Fruit fly (Drosophila melanogaster): Measurements from ENCODE around the gene ND-20.
A peak's percentile ranks its signal among the peaks of the same experiment; 100 is the strongest.

The ND-20 gene

dm6 chrX:15973157-15973774, 13.3 kb downstream of the ND-20 start, which contains the start of gene mmd:
Gene mmd, minus strand, starts transcription at chrX:15973159.
- TF ChIP-seq Deaf1 (tag; optimal IDR thresholded peaks at IDR 0.05) (peak; percentile 89), Ets65A (GFP tag) (peak; percentile 68), Trl (optimal IDR thresholded peaks at IDR 0.05) (peak; percentile 21 to 44), Trl (GFP tag; optimal IDR thresholded peaks at IDR 0.05) (no peak), abd-A (tag; optimal IDR thresholded peaks at IDR 0.05) (peak; percentile 54), ewg (GFP tag; optimal IDR thresholded peaks at IDR 0.05) (peak; percentile 56), CG32532 (GFP tag; IDR thresholded peaks at IDR 0.05) (0 out of 2 replicates have a peak, but pooled peaks have one; percentile 20), CG13894 (tag; optimal IDR thresholded peaks at IDR 0.05) (peak; percentile 95), CG30403 (GFP tag; optimal IDR thresholded peaks at IDR 0.05) (no peak), CG1233 (GFP tag; optimal IDR thresholded peaks at IDR 0.05) (no peak), kni (GFP tag; optimal IDR thresholded peaks at IDR 0.05) (no peak)

dm6 chrX:15971574-15971973, 15.0 kb downstream of the ND-20 start:
- TF ChIP-seq Deaf1 (tag; optimal IDR thresholded peaks at IDR 0.05) (peak; percentile 5), sd (tag; optimal IDR thresholded peaks at IDR 0.05) (peak; percentile 55), CG13894 (tag; optimal IDR thresholded peaks at IDR 0.05) (peak; percentile 29), Trl (optimal IDR thresholded peaks at IDR 0.05) (peak in 1 of 2 experiments; percentile 17), Trl (GFP tag; optimal IDR thresholded peaks at IDR 0.05) (no peak), ato (GFP tag; IDR thresholded peaks at IDR 0.05; ENCODE audit: partially characterized antibody) (no peak), ewg (GFP tag; optimal IDR thresholded peaks at IDR 0.05) (peak; percentile 56), nerfin-1 (tag; optimal IDR thresholded peaks at IDR 0.05) (peak; percentile 96), CG12236 (GFP tag; optimal IDR thresholded peaks at IDR 0.05) (no peak), MESR4 (GFP tag; optimal IDR thresholded peaks at IDR 0.05) (no peak), pros (GFP tag; optimal IDR thresholded peaks at IDR 0.05) (no peak), yki (optimal IDR thresholded peaks at IDR 0.05) (no peak), abd-A (tag; optimal IDR thresholded peaks at IDR 0.05) (peak; percentile 31), Gug (GFP tag; IDR thresholded peaks at IDR 0.05) (no peak), Side (GFP tag; optimal IDR thresholded peaks at IDR 0.05) (no peak), Sry-δ (GFP tag; optimal IDR thresholded peaks at IDR 0.05) (no peak), wor (GFP tag; IDR thresholded peaks at IDR 0.05) (no peak)

dm6 chrX:15969577-15969976, 17.0 kb downstream of the ND-20 start:
- TF ChIP-seq sens (GFP tag) (peak; percentile 25), CG8290 (GFP tag; optimal IDR thresholded peaks at IDR 0.05) (peak; percentile 83), CG8290 (tag; optimal IDR thresholded peaks at IDR 0.05) (peak in 1 of 2 experiments; percentile 76), CTCF (GFP tag; optimal IDR thresholded peaks at IDR 0.05) (no peak), CG17612 (GFP tag; IDR thresholded peaks at IDR 0.05) (peak; percentile 67), row (GFP tag; IDR thresholded peaks at IDR 0.05) (no peak), Hand (GFP tag; optimal IDR thresholded peaks at IDR 0.05) (no peak)

- peak in 1 of 2 experiments; percentile 93 for TF ChIP-seq Pdp1 (GFP tag; optimal IDR thresholded peaks at IDR 0.05)
- TF ChIP-seq B-H2 (GFP tag; optimal IDR thresholded peaks at IDR 0.05): no peak
Measured at dm6 chrX:15950056-15950455, 36.6 kb downstream of the ND-20 start.

dm6 chrX:15944735-15945323, 41.8 kb downstream of the ND-20 start, which contains the start of gene Rrp47:
Gene Rrp47, plus strand, starts transcription at chrX:15944897.
- no peak for TF ChIP-seq CG2202 (tag; optimal IDR thresholded peaks at IDR 0.05)
- no peak for TF ChIP-seq dpn (GFP tag; optimal IDR thresholded peaks at IDR 0.05)
- TF ChIP-seq fd96Cb (tag; optimal IDR thresholded peaks at IDR 0.05): no peak
- no peak for TF ChIP-seq odd (GFP tag; optimal IDR thresholded peaks at IDR 0.05)
- TF ChIP-seq CG10274 (GFP tag; optimal IDR thresholded peaks at IDR 0.05): no peak
- TF ChIP-seq NfI (GFP tag; optimal IDR thresholded peaks at IDR 0.05): no peak
- no peak for TF ChIP-seq GATAe (GFP tag; conservative IDR thresholded peaks at IDR 0.05)
- no peak for TF ChIP-seq hkb (optimal IDR thresholded peaks at IDR 0.05)
- 0 out of 2 replicates have a peak, but pooled peaks have one; percentile 16 for TF ChIP-seq hkb (GFP tag; IDR thresholded peaks at IDR 0.05)
- TF ChIP-seq CG10267 (tag; optimal IDR thresholded peaks at IDR 0.05): peak; percentile 12
- peak; percentile 39 for TF ChIP-seq CG12659 (GFP tag; optimal IDR thresholded peaks at IDR 0.05)
- TF ChIP-seq ssp (GFP tag; IDR thresholded peaks at IDR 0.05): peak; percentile 94
- no peak for TF ChIP-seq CG18764 (GFP tag; optimal IDR thresholded peaks at IDR 0.05)
- no peak for TF ChIP-seq twi (tag; optimal IDR thresholded peaks at IDR 0.05)
- TF ChIP-seq CG11093 (GFP tag; IDR thresholded peaks at IDR 0.05): no peak

Data from whole organism, embryonic.